Worm (Caenorhabditis elegans): ENCODE data around the gene F13H6.5.

DNA sequence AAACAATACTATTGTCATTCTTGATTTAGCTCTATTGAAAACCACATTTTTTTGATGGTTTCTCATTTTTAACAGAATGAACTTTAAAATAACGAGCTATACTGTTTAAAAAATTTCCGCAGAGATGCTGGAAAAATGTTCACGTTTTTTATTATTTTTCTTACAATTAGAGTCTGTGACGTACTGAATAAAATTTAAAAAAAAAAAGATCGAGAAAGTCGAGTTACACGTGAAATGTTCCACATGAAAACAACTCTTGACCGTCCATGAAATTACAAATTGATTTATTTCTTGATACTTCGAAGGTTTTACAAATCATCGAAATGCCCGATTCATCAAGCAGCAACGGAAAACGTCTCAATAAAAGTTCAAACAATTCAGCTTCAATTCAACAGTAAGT is 47.8 kb downstream of the F13H6.5 start, which contains the start of gene fbxa-202:
- TF ChIP-seq ama-1 (optimal IDR thresholded peaks at IDR 0.05) (no peak), F13C5.2 (tag; optimal IDR thresholded peaks at IDR 0.05) (no peak), sea-1 (GFP tag; conservative IDR thresholded peaks at IDR 0.05) (no peak), B0310.2 (tag; optimal IDR thresholded peaks at IDR 0.05) (no peak), hnd-1 (tag; optimal IDR thresholded peaks at IDR 0.05) (no peak), flt-1 (GFP tag; IDR thresholded peaks at IDR 0.05) (no peak), hmg-4 (GFP tag; optimal IDR thresholded peaks at IDR 0.05) (no peak), ceh-13 (GFP tag; optimal IDR thresholded peaks at IDR 0.05) (no peak), pes-1 (GFP tag; IDR thresholded peaks at IDR 0.05) (no peak)
